Worm (Caenorhabditis elegans) whole organism, early embryonic: ENCODE results near the gene F48E3.9.

Source experiments
- B0310.2 ChIP-seq: sonication (generic microtip); optimal IDR thresholded peaks from 2 replicates; lab custom pipeline; 2016; ENCODE audit warnings: mild to moderate bottlenecking, missing genetic modification characterization, missing compliant biosample characterization
- F13C5.2 ChIP-seq: sonication (generic microtip); optimal IDR thresholded peaks from 2 replicates; lab custom pipeline; 2017; ENCODE audit warnings: mild to moderate bottlenecking, missing genetic modification characterization, inconsistent platforms, missing compliant biosample characterization
- aly-1 ChIP-seq: sonication (generic microtip); optimal IDR thresholded peaks from 2 replicates; lab custom pipeline; 2016; ENCODE audit warnings: missing genetic modification characterization, missing compliant biosample characterization
- ama-1 ChIP-seq: fragments of 150-350 bp; optimal IDR thresholded peaks from 2 replicates; lab custom pipeline; 2014
- ceh-13 ChIP-seq: fragments of 200-800 bp; sonication (Bioruptor generic); optimal IDR thresholded peaks from 2 replicates; lab custom pipeline; 2018; ENCODE audit warnings: mild to moderate bottlenecking, missing genetic modification characterization, missing compliant biosample characterization
- ceh-36 ChIP-seq: sonication (generic microtip); optimal IDR thresholded peaks from 2 replicates; lab custom pipeline; 2016; ENCODE audit warnings: missing genetic modification characterization, inconsistent platforms, missing compliant biosample characterization
- ets-7 ChIP-seq: sonication (generic microtip); optimal IDR thresholded peaks from 2 replicates; lab custom pipeline; 2016; ENCODE audit warnings: missing genotype, missing genetic modification characterization, missing compliant biosample characterization
- flt-1 ChIP-seq: fragments of 200-800 bp; sonication (Bioruptor generic); IDR thresholded peaks from 2 replicates; pipeline ENCODE4 v1.3.6; 2022; ENCODE audit warnings: missing genetic modification characterization, missing compliant biosample characterization
- hmbx-1 ChIP-seq: sonication (generic microtip); optimal IDR thresholded peaks from 2 replicates; lab custom pipeline; 2016; ENCODE audit warnings: mild to moderate bottlenecking, missing genetic modification characterization, missing compliant biosample characterization
- hmg-4 ChIP-seq: fragments of 200-800 bp; sonication (Bioruptor generic); optimal IDR thresholded peaks from 2 replicates; lab custom pipeline; 2018; ENCODE audit warnings: mild to moderate bottlenecking, missing genetic modification characterization, missing compliant biosample characterization
- hnd-1 ChIP-seq: sonication (generic microtip); optimal IDR thresholded peaks from 2 replicates; lab custom pipeline; 2016; ENCODE audit warnings: missing genetic modification characterization, missing compliant biosample characterization
- pes-1 ChIP-seq: fragments of 200-800 bp; sonication (Bioruptor generic); IDR thresholded peaks from 2 replicates; pipeline ENCODE4 v1.3.6; 2022; ENCODE audit warnings: missing genetic modification reagents, missing genetic modification characterization, missing compliant biosample characterization
- scrt-1 ChIP-seq: fragments of 200-800 bp; sonication (Bioruptor generic); IDR thresholded peaks from 2 replicates; pipeline ENCODE4 v1.3.6; 2022; ENCODE audit warnings: missing genetic modification characterization, missing compliant biosample characterization
- sea-1 ChIP-seq: fragments of 200-800 bp; sonication (Bioruptor generic); conservative IDR thresholded peaks from 2 replicates; pipeline ENCODE4 v1.3.6; 2022; ENCODE audit warnings: missing genetic modification characterization, missing compliant biosample characterization
- tbx-11 ChIP-seq: fragments of 200-800 bp; sonication (Bioruptor generic); IDR thresholded peaks from 2 replicates; pipeline ENCODE4 v1.3.6; 2022; ENCODE audit warnings: missing genetic modification characterization, missing compliant biosample characterization
- tbx-37 ChIP-seq: fragments of 200-800 bp; sonication (Bioruptor generic); conservative IDR thresholded peaks from 2 replicates; pipeline ENCODE4 v1.3.6; 2022; ENCODE audit warnings: missing genetic modification reagents, missing genetic modification characterization, missing compliant biosample characterization
- tra-4 ChIP-seq: sonication (generic microtip); optimal IDR thresholded peaks from 2 replicates; lab custom pipeline; 2017; ENCODE audit warnings: missing genetic modification characterization, missing compliant biosample characterization

F48E3.9 gene

ce11 chrX:7446485-7446884 is 34.4 kb upstream of the F48E3.9 start:
- no peak for TF ChIP-seq B0310.2 (tag; lab: Kevin White, UChicago)
- TF ChIP-seq hmbx-1 (tag; lab: Kevin White, UChicago): no peak
- no peak for TF ChIP-seq hmg-4 (GFP tag; lab: Kevin White, UChicago)
- TF ChIP-seq tbx-37 (GFP tag; lab: Robert Waterston, UW): no peak
- no peak for TF ChIP-seq ets-7 (tag; lab: Kevin White, UChicago)

ce11 chrX:7447340-7447739 is 33.5 kb upstream of the F48E3.9 start:
- no peak for TF ChIP-seq tbx-37 (GFP tag; lab: Robert Waterston, UW)
- no peak for TF ChIP-seq hnd-1 (tag; lab: Kevin White, UChicago)
- no peak for TF ChIP-seq pes-1 (GFP tag; lab: Robert Waterston, UW)
- no peak for TF ChIP-seq hmbx-1 (tag; lab: Kevin White, UChicago)
- TF ChIP-seq hmg-4 (GFP tag; lab: Kevin White, UChicago): no peak
- TF ChIP-seq ets-7 (tag; lab: Kevin White, UChicago): no peak
- no peak for TF ChIP-seq tra-4 (tag; lab: Kevin White, UChicago)
- TF ChIP-seq sea-1 (GFP tag; lab: Robert Waterston, UW): no peak
- TF ChIP-seq F13C5.2 (tag; lab: Kevin White, UChicago): no peak
- no peak for TF ChIP-seq scrt-1 (GFP tag; lab: Robert Waterston, UW)
- TF ChIP-seq ama-1: no peak
- TF ChIP-seq ceh-13 (GFP tag; lab: Kevin White, UChicago): no peak
- TF ChIP-seq aly-1: no peak
- TF ChIP-seq flt-1 (GFP tag; lab: Robert Waterston, UW): no peak
- no peak for TF ChIP-seq tbx-11
- TF ChIP-seq ceh-36 (tag; lab: Kevin White, UChicago): no peak

ce11 chrX:7452606-7453005 is 28.2 kb upstream of the F48E3.9 start:
- TF ChIP-seq ama-1 (no peak), tra-4 (tag; lab: Kevin White, UChicago) (no peak)

- TF ChIP-seq flt-1 (GFP tag; lab: Robert Waterston, UW) (no peak), scrt-1 (GFP tag; lab: Robert Waterston, UW) (no peak), tbx-37 (GFP tag; lab: Robert Waterston, UW) (no peak), hnd-1 (tag; lab: Kevin White, UChicago) (no peak), ama-1 (no peak), hmg-4 (GFP tag; lab: Kevin White, UChicago) (peak; percentile 16), ets-7 (tag; lab: Kevin White, UChicago) (no peak), tbx-11 (no peak)
Measured at ce11 chrX:7455960-7456359, 24.9 kb upstream of the F48E3.9 start.

ce11 chrX:7457154-7457674 is 23.6 kb upstream of the F48E3.9 start:
- no peak for TF ChIP-seq flt-1 (GFP tag; lab: Robert Waterston, UW)
- TF ChIP-seq hnd-1 (tag; lab: Kevin White, UChicago): no peak
- TF ChIP-seq F13C5.2 (tag; lab: Kevin White, UChicago): no peak
- TF ChIP-seq tbx-11: no peak
- peak; percentile 10 for TF ChIP-seq ama-1
- no peak for TF ChIP-seq ceh-36 (tag; lab: Kevin White, UChicago)

ce11 chrX:7460516-7460915 is 20.3 kb upstream of the F48E3.9 start:
- TF ChIP-seq flt-1 (GFP tag; lab: Robert Waterston, UW) (no peak), hmg-4 (GFP tag; lab: Kevin White, UChicago) (peak; percentile 13), scrt-1 (GFP tag; lab: Robert Waterston, UW) (0 out of 2 replicates have a peak, but pooled peaks have one; percentile 33), sea-1 (GFP tag; lab: Robert Waterston, UW) (no peak), ets-7 (tag; lab: Kevin White, UChicago) (no peak)

- TF ChIP-seq scrt-1 (GFP tag; lab: Robert Waterston, UW) (no peak), ets-7 (tag; lab: Kevin White, UChicago) (no peak), tbx-37 (GFP tag; lab: Robert Waterston, UW) (no peak), pes-1 (GFP tag; lab: Robert Waterston, UW) (no peak), tbx-11 (no peak), ama-1 (no peak), sea-1 (GFP tag; lab: Robert Waterston, UW) (no peak), hmbx-1 (tag; lab: Kevin White, UChicago) (no peak), tra-4 (tag; lab: Kevin White, UChicago) (no peak)
Measured at ce11 chrX:7463637-7464036, 17.2 kb upstream of the F48E3.9 start, which contains the start of gene sox-2. TSS of gene sox-2 (minus strand) at chrX:7463736.

- no peak for TF ChIP-seq ceh-36 (tag; lab: Kevin White, UChicago)
- no peak for TF ChIP-seq hmbx-1 (tag; lab: Kevin White, UChicago)
- no peak for TF ChIP-seq ceh-13 (GFP tag; lab: Kevin White, UChicago)
- no peak for TF ChIP-seq flt-1 (GFP tag; lab: Robert Waterston, UW)
- TF ChIP-seq hmg-4 (GFP tag; lab: Kevin White, UChicago): peak; percentile 58
- TF ChIP-seq F13C5.2 (tag; lab: Kevin White, UChicago): no peak
- TF ChIP-seq sea-1 (GFP tag; lab: Robert Waterston, UW): no peak
- no peak for TF ChIP-seq B0310.2 (tag; lab: Kevin White, UChicago)
- TF ChIP-seq scrt-1 (GFP tag; lab: Robert Waterston, UW): no peak
Measured at ce11 chrX:7464389-7464788, 16.5 kb upstream of the F48E3.9 start.
